Fruit fly (Drosophila melanogaster): ENCODE results near the gene Mi-2.
A peak's percentile ranks its signal among the peaks of the same experiment; 100 is the strongest.

The Mi-2 gene

DNA sequence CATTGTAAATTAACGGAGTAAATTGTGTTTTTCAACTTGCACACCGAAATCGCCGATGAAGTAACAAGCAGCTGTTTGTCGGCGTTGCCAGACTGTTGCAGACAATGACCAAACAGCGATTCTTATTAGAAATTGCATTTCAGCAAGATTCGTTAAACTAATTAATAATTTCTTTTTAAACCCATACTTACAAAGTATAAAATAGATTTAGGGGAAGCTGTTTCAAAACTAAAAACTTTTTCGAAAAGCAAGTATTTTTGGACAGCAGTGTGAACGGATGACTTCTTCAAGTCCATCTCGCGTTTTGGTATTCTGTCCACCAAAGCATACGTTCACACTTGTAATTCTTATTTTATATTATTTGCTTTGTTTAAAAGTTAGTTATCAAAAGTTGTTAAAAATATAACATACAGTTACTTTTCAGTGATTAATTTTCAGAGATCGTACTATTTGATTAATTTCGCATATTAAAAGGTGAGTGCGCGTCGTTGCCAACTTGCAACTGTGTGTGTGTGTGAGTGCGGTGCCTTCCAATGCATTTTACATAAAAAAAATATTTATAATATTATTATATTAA lies 18.5 kb upstream of the Mi-2 start, which contains the start of the genes CG8004 and RhoGDI:
TSS of gene CG8004 (minus strand) at position 74 of the 577 bp plus-strand sequence.
TSS of gene RhoGDI (plus strand) at position 309 of the 577 bp plus-strand sequence.
- TF ChIP-seq E2f1 (GFP tag; IDR thresholded peaks at IDR 0.05) (peak; percentile 45), chif (GFP tag; optimal IDR thresholded peaks at IDR 0.05) (peak; percentile 12 to 64), zfh2 (GFP tag; optimal IDR thresholded peaks at IDR 0.05) (peak; percentile 67), abd-A (tag; optimal IDR thresholded peaks at IDR 0.05) (no peak), ind (GFP tag; optimal IDR thresholded peaks at IDR 0.05) (peak; percentile 69), MTF-1 (GFP tag; optimal IDR thresholded peaks at IDR 0.05; ENCODE audit: borderline replicate concordance) (no peak), yki (optimal IDR thresholded peaks at IDR 0.05) (no peak), CG16813 (GFP tag; IDR thresholded peaks at IDR 0.05; ENCODE audit: partially characterized antibody) (no peak), sna (GFP tag; IDR thresholded peaks at IDR 0.05; ENCODE audit: partially characterized antibody) (0 out of 2 replicates have a peak, but pooled peaks have one; percentile 29), Oaz (GFP tag; IDR thresholded peaks at IDR 0.05) (no peak), CG8359 (GFP tag; optimal IDR thresholded peaks at IDR 0.05; ENCODE audit: borderline replicate concordance) (peak; percentile 10), CG42726 (GFP tag; IDR thresholded peaks at IDR 0.05; ENCODE audit: partially characterized antibody) (no peak), luna (GFP tag; optimal IDR thresholded peaks at IDR 0.05) (no peak), YL-1 (GFP tag; optimal IDR thresholded peaks at IDR 0.05) (peak; percentile 65), pum (GFP tag; optimal IDR thresholded peaks at IDR 0.05) (peak; percentile 61), CG15269 (tag; optimal IDR thresholded peaks at IDR 0.05) (peak; percentile 60), CG3838 (GFP tag; optimal IDR thresholded peaks at IDR 0.05) (no peak), CG10462 (GFP tag; optimal IDR thresholded peaks at IDR 0.05) (peak; percentile 28), Sry-β (GFP tag; optimal IDR thresholded peaks at IDR 0.05) (no peak), CG15011 (GFP tag; optimal IDR thresholded peaks at IDR 0.05) (no peak), Hr78 (GFP tag; optimal IDR thresholded peaks at IDR 0.05) (no peak), CG1233 (GFP tag; optimal IDR thresholded peaks at IDR 0.05) (no peak), CG4282 (GFP tag; optimal IDR thresholded peaks at IDR 0.05) (peak; percentile 52), Atf-2 (GFP tag; optimal IDR thresholded peaks at IDR 0.05) (peak; percentile 65), CG11085 (GFP tag; IDR thresholded peaks at IDR 0.05) (no peak), corto (GFP tag; optimal IDR thresholded peaks at IDR 0.05) (no peak), CG13296 (GFP tag; optimal IDR thresholded peaks at IDR 0.05) (peak; percentile 2), schlank (tag; optimal IDR thresholded peaks at IDR 0.05) (no peak), CG7963 (GFP tag; IDR thresholded peaks at IDR 0.05; ENCODE audit: partially characterized antibody) (no peak), CG11723 (GFP tag; optimal IDR thresholded peaks at IDR 0.05) (no peak), tio (GFP tag; optimal IDR thresholded peaks at IDR 0.05) (no peak), btn (GFP tag; optimal IDR thresholded peaks at IDR 0.05) (no peak), cas (GFP tag; IDR thresholded peaks at IDR 0.05) (no peak), pros (GFP tag; optimal IDR thresholded peaks at IDR 0.05) (no peak), CG14860 (GFP tag; IDR thresholded peaks at IDR 0.05; ENCODE audit: partially characterized antibody) (no peak), caup (GFP tag; optimal IDR thresholded peaks at IDR 0.05; ENCODE audit: severe bottlenecking) (peak; percentile 29), ewg (GFP tag; optimal IDR thresholded peaks at IDR 0.05) (no peak), kni (GFP tag; optimal IDR thresholded peaks at IDR 0.05) (no peak), ash1 (GFP tag; optimal IDR thresholded peaks at IDR 0.05) (no peak), Pdp1 (GFP tag; optimal IDR thresholded peaks at IDR 0.05) (peak; percentile 69 to 95), CG13894 (tag; optimal IDR thresholded peaks at IDR 0.05) (peak; percentile 64), fd3F (GFP tag; optimal IDR thresholded peaks at IDR 0.05) (peak; percentile 47), trh (GFP tag; optimal IDR thresholded peaks at IDR 0.05) (peak; percentile 35), CG3847 (GFP tag; IDR thresholded peaks at IDR 0.05) (peak; percentile 80), CG9727 (GFP tag; optimal IDR thresholded peaks at IDR 0.05) (peak; percentile 55), h (optimal IDR thresholded peaks at IDR 0.05) (no peak), toy (GFP tag; IDR thresholded peaks at IDR 0.05) (no peak), ATbp (GFP tag; optimal IDR thresholded peaks at IDR 0.05) (no peak), CG11093 (GFP tag; IDR thresholded peaks at IDR 0.05) (0 out of 3 replicates have a peak, but pooled peaks have one; percentile 47)

Measured in whole organism, embryonic.